Worm (Caenorhabditis elegans): ENCODE results near the gene grl-6.

DNA sequence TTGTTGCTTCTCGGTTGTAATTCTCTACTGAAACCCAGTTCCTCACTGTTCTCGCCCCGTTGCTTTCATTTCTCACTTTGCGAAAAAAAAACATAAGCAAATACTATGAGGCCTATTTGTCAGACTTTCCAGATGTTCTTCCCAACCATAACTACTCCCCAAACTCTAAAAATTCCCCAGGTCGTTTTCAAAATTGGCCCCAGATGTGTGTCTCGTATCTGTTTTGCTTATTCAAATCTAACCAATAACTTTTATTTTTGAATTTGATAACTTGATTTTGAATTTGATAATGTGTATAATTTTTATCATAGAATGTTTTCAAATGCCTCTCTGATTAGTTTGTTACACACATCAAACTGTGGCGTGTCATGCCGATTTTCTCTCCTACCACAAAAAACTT lies 42.9 kb downstream of the grl-6 start:
- TF ChIP-seq ama-1 (optimal IDR thresholded peaks at IDR 0.05) (no peak), sea-1 (GFP tag; conservative IDR thresholded peaks at IDR 0.05) (no peak), hmg-4 (GFP tag; optimal IDR thresholded peaks at IDR 0.05) (no peak), hnd-1 (tag; optimal IDR thresholded peaks at IDR 0.05) (no peak), hmbx-1 (tag; optimal IDR thresholded peaks at IDR 0.05) (no peak), flt-1 (GFP tag; IDR thresholded peaks at IDR 0.05) (no peak), F13C5.2 (tag; optimal IDR thresholded peaks at IDR 0.05) (no peak)

Measured in whole organism, early embryonic.